Worm (Caenorhabditis elegans) whole organism, L4 larva: Measurements from ENCODE around the gene lsm-3.

Source experiments
- D1046.2 ChIP-seq: fragments of 200-800 bp; sonication (Bioruptor generic); IDR thresholded peaks from 2 replicates; pipeline ENCODE4 v1.3.6; 2022; ENCODE audit warnings: missing genetic modification characterization, missing compliant biosample characterization
- F49E8.2 ChIP-seq: sonication (generic microtip); optimal IDR thresholded peaks from 2 replicates; lab custom pipeline; 2016; ENCODE audit warnings: missing compliant biosample characterization, mild to moderate bottlenecking, missing genetic modification characterization, borderline replicate concordance
- R02D3.7 ChIP-seq: fragments of 150-350 bp; sonication (generic microtip); optimal IDR thresholded peaks from 3 replicates; lab custom pipeline; 2014; ENCODE audit warnings: missing biosample characterization, missing genetic modification characterization
- T26A8.4 ChIP-seq: fragments of 200-800 bp; sonication (Bioruptor generic); IDR thresholded peaks from 2 replicates; pipeline ENCODE4 v1.3.6; 2022; ENCODE audit warnings: missing genetic modification characterization, missing compliant biosample characterization
- Y105C5A.15 ChIP-seq: fragments of 200-800 bp; sonication (Bioruptor generic); IDR thresholded peaks from 2 replicates; pipeline ENCODE4 v1.3.6; 2022; ENCODE audit warnings: missing genetic modification characterization, missing compliant biosample characterization
- Y48G9A.11 ChIP-seq: fragments of 200-800 bp; sonication (Bioruptor generic); IDR thresholded peaks from 2 replicates; pipeline ENCODE4 v1.3.6; 2022; ENCODE audit warnings: missing genetic modification reagents, missing genetic modification characterization, missing compliant biosample characterization
- ZK337.2 ChIP-seq: fragments of 200-800 bp; sonication (Bioruptor generic); IDR thresholded peaks from 2 replicates; pipeline ENCODE4 v1.3.6; 2022; ENCODE audit warnings: missing genetic modification reagents, missing genetic modification characterization, missing compliant biosample characterization
- ZK546.5 ChIP-seq, 2 experiments: sonication (generic microtip); optimal IDR thresholded peaks; 2 replicates each; lab custom pipeline; 2017; ENCODE audit warnings: missing biosample characterization in 2 of 2, missing genetic modification characterization in 2 of 2
- ceh-28 ChIP-seq: fragments of 150-350 bp; optimal IDR thresholded peaks from 2 replicates; lab custom pipeline; 2014; ENCODE audit warnings: missing biosample characterization, missing genetic modification reagents, missing genetic modification characterization
- ceh-62 ChIP-seq: sonication (generic microtip); optimal IDR thresholded peaks from 2 replicates; lab custom pipeline; 2017; ENCODE audit warnings: missing biosample characterization, missing genetic modification characterization
- ceh-82 ChIP-seq: sonication (generic microtip); optimal IDR thresholded peaks from 2 replicates; lab custom pipeline; 2017; ENCODE audit warnings: missing biosample characterization, missing genetic modification characterization
- ces-1 ChIP-seq: fragments of 150-350 bp; sonication (generic microtip); optimal IDR thresholded peaks from 4 replicates; lab custom pipeline; 2014; ENCODE audit warnings: missing biosample characterization, missing genetic modification reagents, missing genetic modification characterization
- ctbp-1 ChIP-seq: fragments of 200-800 bp; sonication (Bioruptor generic); IDR thresholded peaks from 2 replicates; pipeline ENCODE4 v1.3.6; 2022; ENCODE audit warnings: missing genetic modification reagents, missing genetic modification characterization, missing compliant biosample characterization
- daf-12 ChIP-seq: fragments of 150-350 bp; optimal IDR thresholded peaks from 2 replicates; lab custom pipeline; 2014; ENCODE audit warnings: missing biosample characterization, missing genetic modification reagents, missing genetic modification characterization
- dpl-1 ChIP-seq: fragments of 150-350 bp; optimal IDR thresholded peaks from 2 replicates; lab custom pipeline; 2014; ENCODE audit warnings: missing biosample characterization, missing genetic modification reagents, missing genetic modification characterization
- egl-27 ChIP-seq: sonication (generic microtip); optimal IDR thresholded peaks from 3 replicates; lab custom pipeline; 2017; ENCODE audit warnings: missing biosample characterization, missing genetic modification reagents, missing genetic modification characterization
- egl-43 ChIP-seq: fragments of 200-800 bp; sonication (Bioruptor generic); IDR thresholded peaks from 2 replicates; pipeline ENCODE4 v1.3.6; 2022; ENCODE audit warnings: missing genetic modification reagents, missing genetic modification characterization, missing compliant biosample characterization
- hlh-11 ChIP-seq: fragments of 200-800 bp; sonication (Bioruptor generic); optimal IDR thresholded peaks from 2 replicates; lab custom pipeline; 2018; ENCODE audit warnings: mild to moderate bottlenecking, missing genetic modification characterization, missing compliant biosample characterization
- hlh-30 ChIP-seq: sonication (generic microtip); optimal IDR thresholded peaks from 2 replicates; lab custom pipeline; 2017; ENCODE audit warnings: antibody characterized with exemption, mild to moderate bottlenecking, missing genetic modification characterization, missing compliant biosample characterization; ENCODE audit not compliant: insufficient read depth
- hmg-1.1 ChIP-seq: fragments of 200-800 bp; sonication (Bioruptor generic); IDR thresholded peaks from 2 replicates; pipeline ENCODE4 v1.3.6; 2022; ENCODE audit warnings: missing genetic modification reagents, missing genetic modification characterization, missing compliant biosample characterization
- jun-1 ChIP-seq: fragments of 150-350 bp; optimal IDR thresholded peaks from 2 replicates; lab custom pipeline; 2014; ENCODE audit warnings: missing biosample characterization, missing genetic modification reagents, missing genetic modification characterization
- lin-1 ChIP-seq: fragments of 200-800 bp; sonication (Bioruptor generic); IDR thresholded peaks from 2 replicates; pipeline ENCODE4 v1.3.6; 2022; ENCODE audit warnings: missing genetic modification reagents, missing genetic modification characterization, missing compliant biosample characterization
- lin-38 ChIP-seq: fragments of 200-800 bp; sonication (Bioruptor generic); IDR thresholded peaks from 2 replicates; pipeline ENCODE4 v1.3.6; 2022; ENCODE audit warnings: missing genetic modification reagents, missing genetic modification characterization, missing compliant biosample characterization
- lin-39 ChIP-seq: fragments of 150-350 bp; optimal IDR thresholded peaks from 2 replicates; lab custom pipeline; 2014; ENCODE audit warnings: missing biosample characterization, missing genetic modification reagents, missing genetic modification characterization
- lsy-2 ChIP-seq, 2 experiments: fragments of 150-350 bp in 1 of 2; sonication (generic microtip) in 1 of 2; optimal IDR thresholded peaks; 2 replicates each; lab custom pipeline; 2014 to 2017; ENCODE audit warnings: missing biosample characterization in 2 of 2, missing genetic modification characterization in 2 of 2
- mdl-1 ChIP-seq, 2 experiments: fragments of 150-350 bp in 1 of 2; sonication (generic microtip) in 1 of 2; optimal IDR thresholded peaks; 2 replicates each; lab custom pipeline; 2014 to 2017; ENCODE audit warnings: missing biosample characterization in 2 of 2, missing genetic modification characterization in 2 of 2
- mdt-29 ChIP-seq: fragments of 200-800 bp; sonication (Bioruptor generic); IDR thresholded peaks from 2 replicates; pipeline ENCODE4 v1.3.6; 2022; ENCODE audit warnings: missing genetic modification reagents, missing genetic modification characterization, missing compliant biosample characterization
- mep-1 ChIP-seq: fragments of 150-350 bp; sonication (generic microtip); optimal IDR thresholded peaks from 3 replicates; lab custom pipeline; 2014; ENCODE audit warnings: missing biosample characterization, missing genetic modification characterization
- mes-2 ChIP-seq: sonication (generic microtip); optimal IDR thresholded peaks from 2 replicates; lab custom pipeline; 2016; ENCODE audit warnings: missing genotype, mild to moderate bottlenecking, missing genetic modification characterization, missing compliant biosample characterization; ENCODE audit not compliant: poor library complexity, severe bottlenecking
- mxl-2 ChIP-seq: fragments of 200-800 bp; sonication (Bioruptor generic); conservative IDR thresholded peaks from 2 replicates; pipeline ENCODE4 v1.3.6; 2022; ENCODE audit warnings: missing genetic modification reagents, missing genetic modification characterization, missing compliant biosample characterization
- mxl-3 ChIP-seq: fragments of 200-800 bp; sonication (Bioruptor generic); optimal IDR thresholded peaks from 2 replicates; lab custom pipeline; 2018; ENCODE audit warnings: mild to moderate bottlenecking, missing genetic modification characterization, missing compliant biosample characterization
- nhr-10 ChIP-seq: fragments of 150-350 bp; optimal IDR thresholded peaks from 2 replicates; lab custom pipeline; 2014; ENCODE audit warnings: missing biosample characterization, missing genetic modification characterization
- nhr-11 ChIP-seq: fragments of 150-350 bp; optimal IDR thresholded peaks from 2 replicates; lab custom pipeline; 2014; ENCODE audit warnings: missing biosample characterization, missing genetic modification characterization
- nhr-111 ChIP-seq: fragments of 200-800 bp; sonication (Bioruptor generic); optimal IDR thresholded peaks from 2 replicates; lab custom pipeline; 2018; ENCODE audit warnings: mild to moderate bottlenecking, missing genetic modification characterization, missing compliant biosample characterization
- nhr-237 ChIP-seq: sonication (generic microtip); optimal IDR thresholded peaks from 2 replicates; lab custom pipeline; 2017; ENCODE audit warnings: missing biosample characterization, missing genetic modification characterization
- nhr-41 ChIP-seq: fragments of 200-800 bp; sonication (Bioruptor generic); IDR thresholded peaks from 2 replicates; pipeline ENCODE4 v1.3.6; 2022; ENCODE audit warnings: missing genetic modification reagents, missing genetic modification characterization, missing compliant biosample characterization
- nhr-6 ChIP-seq: fragments of 150-350 bp; optimal IDR thresholded peaks from 2 replicates; lab custom pipeline; 2014; ENCODE audit warnings: missing biosample characterization, missing genetic modification characterization
- nhr-76 ChIP-seq: fragments of 150-350 bp; optimal IDR thresholded peaks from 2 replicates; lab custom pipeline; 2014; ENCODE audit warnings: missing biosample characterization, missing genetic modification characterization
- pha-4 ChIP-seq, 2 experiments: fragments of 150-350 bp in 1 of 2; fragments of 200-800 bp in 1 of 2; sonication (Bioruptor generic) in 1 of 2; IDR thresholded peaks in 1 of 2; optimal IDR thresholded peaks in 1 of 2; 2 replicates each; pipeline versions ENCODE4 v1.3.6 to Lab custom; 2014 to 2022; ENCODE audit warnings: missing genetic modification characterization in 2 of 2, missing genetic modification reagents in 2 of 2, missing biosample characterization in 1 of 2, missing compliant biosample characterization in 1 of 2
- skn-1 ChIP-seq: fragments of 150-350 bp; optimal IDR thresholded peaks from 2 replicates; lab custom pipeline; 2014; ENCODE audit warnings: missing biosample characterization, missing genetic modification characterization
- spr-1 ChIP-seq: sonication (generic microtip); optimal IDR thresholded peaks from 2 replicates; lab custom pipeline; 2016; ENCODE audit warnings: mild to moderate bottlenecking, missing genetic modification characterization, missing compliant biosample characterization
- spr-3 ChIP-seq: fragments of 200-800 bp; sonication (Bioruptor generic); optimal IDR thresholded peaks from 2 replicates; lab custom pipeline; 2018; ENCODE audit warnings: mild to moderate bottlenecking, missing genetic modification characterization, missing compliant biosample characterization
- unc-62 ChIP-seq, 3 experiments: fragments of 150-350 bp in 1 of 3; sonication (generic microtip); optimal IDR thresholded peaks in 2 of 3; peaks in 1 of 3; 1 replicate in 1 of 3; 2 replicates in 2 of 3; lab custom pipeline; 2014 to 2017; ENCODE audit warnings: missing biosample characterization in 3 of 3, missing genetic modification characterization in 3 of 3, missing genetic modification reagents in 3 of 3, missing genotype in 1 of 3
- zfp-3 ChIP-seq: fragments of 200-800 bp; sonication (Bioruptor generic); conservative IDR thresholded peaks from 2 replicates; pipeline ENCODE4 v1.3.6; 2022; ENCODE audit warnings: missing genetic modification reagents, missing genetic modification characterization, missing compliant biosample characterization
- ztf-7 ChIP-seq: fragments of 150-350 bp; optimal IDR thresholded peaks from 2 replicates; lab custom pipeline; 2014; ENCODE audit warnings: missing biosample characterization, missing genetic modification characterization

The lsm-3 gene

DNA sequence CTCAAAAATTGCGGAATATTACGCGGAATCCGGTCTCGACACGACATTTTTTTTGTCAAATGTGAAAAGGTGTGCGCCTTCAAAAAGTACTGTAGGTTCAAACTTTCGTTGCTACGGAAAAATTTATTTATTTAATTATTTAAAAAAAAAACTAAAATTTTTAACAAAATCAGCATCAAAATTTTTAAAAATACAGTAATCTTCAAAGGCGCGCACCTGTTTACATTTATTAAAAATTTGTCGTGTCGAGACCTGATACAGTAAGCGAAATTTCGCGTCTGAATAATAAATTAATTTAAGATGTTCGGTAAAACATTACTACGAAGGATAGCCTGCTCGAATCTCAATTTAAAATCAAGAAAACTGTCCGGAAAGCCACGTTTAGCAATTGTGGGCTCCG lies 15.3 kb upstream of the lsm-3 start, which contains the start of gene Y62E10A.6:
TSS of gene Y62E10A.6 (plus strand) at position 301 of the 400 bp plus-strand sequence.
- TF ChIP-seq spr-3 (GFP tag; lab: Kevin White, UChicago) (no peak), lin-38 (GFP tag; lab: Robert Waterston, UW) (0 out of 2 replicates have a peak, but pooled peaks have one; percentile 13), daf-12 (tag; lab: Kevin White, UChicago) (no peak), Y48G9A.11 (GFP tag; lab: Robert Waterston, UW) (0 out of 2 replicates have a peak, but pooled peaks have one; percentile 20)

- TF ChIP-seq ceh-28 (tag; lab: Kevin White, UChicago): no peak
- TF ChIP-seq egl-43: no peak
- no peak for TF ChIP-seq nhr-237
- no peak for TF ChIP-seq spr-1
- TF ChIP-seq ctbp-1 (GFP tag; lab: Robert Waterston, UW): no peak
- TF ChIP-seq hlh-30 (tag; lab: Kevin White, UChicago): no peak
- no peak for TF ChIP-seq lin-1 (GFP tag; lab: Robert Waterston, UW)
- no peak for TF ChIP-seq mdt-29
- TF ChIP-seq ZK337.2: no peak
- TF ChIP-seq ZK546.5 (tag; optimal IDR thresholded peaks at IDR 0.05; lab: Kevin White, UChicago): no peak
- TF ChIP-seq Y105C5A.15 (GFP tag; lab: Robert Waterston, UW): no peak
- no peak for TF ChIP-seq zfp-3 (GFP tag; lab: Robert Waterston, UW)
- TF ChIP-seq nhr-6 (tag; lab: Kevin White, UChicago): no peak
- TF ChIP-seq nhr-41 (GFP tag; lab: Robert Waterston, UW): no peak
- no peak for TF ChIP-seq unc-62 (GFP tag; optimal IDR thresholded peaks at IDR 0.05 in 1 of 2; lab: Kevin White, UChicago)
- TF ChIP-seq unc-62 (tag; optimal IDR thresholded peaks at IDR 0.05; lab: Kevin White, UChicago): no peak
- no peak for TF ChIP-seq mep-1
- TF ChIP-seq ztf-7 (tag; lab: Kevin White, UChicago): no peak
- TF ChIP-seq R02D3.7: no peak
These were observed 12.1 kb upstream of the lsm-3 start for ce11 chrIV:13374918-13375317.

ce11 chrIV:13377716-13378115 lies 9.3 kb upstream of the lsm-3 start, which contains the start of gene mau-8:
Gene mau-8, plus strand, starts transcription at chrIV:13378016.
- TF ChIP-seq D1046.2 (GFP tag; lab: Robert Waterston, UW) (no peak), ceh-82 (tag; lab: Kevin White, UChicago) (no peak), ZK337.2 (no peak), daf-12 (tag; lab: Kevin White, UChicago) (no peak), nhr-111 (GFP tag; lab: Kevin White, UChicago) (no peak), egl-27 (no peak), nhr-76 (no peak), mes-2 (tag; lab: Kevin White, UChicago) (no peak), pha-4 (GFP tag; IDR thresholded peaks at IDR 0.05; lab: Robert Waterston, UW) (no peak), pha-4 (tag; optimal IDR thresholded peaks at IDR 0.05; lab: Kevin White, UChicago) (no peak), ceh-62 (tag; lab: Kevin White, UChicago) (no peak), mdl-1 (tag; optimal IDR thresholded peaks at IDR 0.05; lab: Kevin White, UChicago) (no peak), nhr-10 (tag; lab: Kevin White, UChicago) (no peak), jun-1 (tag; lab: Kevin White, UChicago) (no peak)

DNA sequence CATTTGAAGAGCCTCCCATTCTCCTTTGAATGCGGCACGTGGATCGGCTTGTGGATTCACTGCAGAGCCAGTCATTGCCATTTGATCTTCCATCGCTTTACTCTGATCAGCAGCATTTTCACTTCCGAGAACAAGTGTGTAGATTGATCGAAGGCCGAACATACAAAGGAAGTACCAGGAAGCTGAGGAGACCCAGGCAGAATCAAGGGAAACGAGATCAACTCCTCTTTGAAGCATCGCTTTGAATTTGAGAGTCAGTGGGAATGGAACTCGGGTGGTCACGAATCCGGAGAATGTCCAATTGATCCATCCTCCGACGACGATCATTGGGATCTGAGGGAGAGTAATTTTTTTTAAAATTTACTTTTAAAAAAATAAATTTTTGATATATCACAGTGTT lies 6.5 kb upstream of the lsm-3 start:
- TF ChIP-seq dpl-1 (GFP tag; lab: Kevin White, UChicago): no peak
- no peak for TF ChIP-seq nhr-111 (GFP tag; lab: Kevin White, UChicago)
- no peak for TF ChIP-seq lsy-2 (tag; optimal IDR thresholded peaks at IDR 0.05; lab: Kevin White, UChicago)
- TF ChIP-seq lin-39 (tag; lab: Kevin White, UChicago): no peak
- no peak for TF ChIP-seq hlh-11 (tag; lab: Kevin White, UChicago)
- TF ChIP-seq Y48G9A.11 (GFP tag; lab: Robert Waterston, UW): no peak
- TF ChIP-seq mxl-3 (GFP tag; lab: Kevin White, UChicago): no peak
- no peak for TF ChIP-seq hmg-1.1 (GFP tag; lab: Robert Waterston, UW)
- TF ChIP-seq ces-1 (GFP tag; lab: Kevin White, UChicago): no peak
- no peak for TF ChIP-seq ceh-82 (tag; lab: Kevin White, UChicago)
- no peak for TF ChIP-seq ZK337.2
- no peak for TF ChIP-seq T26A8.4
- TF ChIP-seq Y105C5A.15 (GFP tag; lab: Robert Waterston, UW): no peak
- no peak for TF ChIP-seq mxl-2 (GFP tag; lab: Robert Waterston, UW)
- TF ChIP-seq nhr-11: no peak
- no peak for TF ChIP-seq daf-12 (tag; lab: Kevin White, UChicago)
- no peak for TF ChIP-seq F49E8.2
- TF ChIP-seq skn-1 (tag; lab: Kevin White, UChicago): no peak
- TF ChIP-seq mep-1: no peak
